Worm (Caenorhabditis elegans): Measurements from ENCODE around the gene R166.2.

DNA sequence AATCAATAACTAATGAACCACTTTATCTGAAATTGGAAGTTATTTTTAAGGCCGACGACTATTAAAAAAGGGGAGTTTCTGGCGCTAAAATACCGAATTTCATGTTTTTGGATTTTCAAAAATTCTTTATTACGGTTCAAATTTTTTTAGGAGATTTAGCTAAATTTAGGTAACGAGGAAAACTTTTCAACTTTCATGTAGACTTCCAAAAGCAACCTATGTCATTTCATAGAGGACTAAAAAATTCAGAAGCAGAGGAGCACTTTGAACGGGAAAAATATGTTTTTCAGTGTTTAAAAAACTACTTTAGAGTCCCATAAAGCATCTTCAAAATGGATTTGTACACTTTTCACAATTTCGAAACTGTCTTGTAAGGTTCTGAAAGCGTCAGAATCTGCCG, 24.1 kb downstream of the R166.2 start:
- TF ChIP-seq flt-1 (GFP tag; IDR thresholded peaks at IDR 0.05) (no peak), ref-1 (GFP tag; conservative IDR thresholded peaks at IDR 0.05) (no peak), T22C8.4 (GFP tag; IDR thresholded peaks at IDR 0.05) (no peak), ztf-23 (GFP tag; IDR thresholded peaks at IDR 0.05) (no peak), ztf-29 (GFP tag; IDR thresholded peaks at IDR 0.05) (no peak), tab-1 (GFP tag; IDR thresholded peaks at IDR 0.05) (no peak), med-1 (GFP tag; optimal IDR thresholded peaks at IDR 0.05; ENCODE audit: insufficient read depth) (no peak)

Data from whole organism, midembryonic.